Fruit fly (Drosophila melanogaster): ENCODE results near the gene CG14937.

CG14937 gene

DNA sequence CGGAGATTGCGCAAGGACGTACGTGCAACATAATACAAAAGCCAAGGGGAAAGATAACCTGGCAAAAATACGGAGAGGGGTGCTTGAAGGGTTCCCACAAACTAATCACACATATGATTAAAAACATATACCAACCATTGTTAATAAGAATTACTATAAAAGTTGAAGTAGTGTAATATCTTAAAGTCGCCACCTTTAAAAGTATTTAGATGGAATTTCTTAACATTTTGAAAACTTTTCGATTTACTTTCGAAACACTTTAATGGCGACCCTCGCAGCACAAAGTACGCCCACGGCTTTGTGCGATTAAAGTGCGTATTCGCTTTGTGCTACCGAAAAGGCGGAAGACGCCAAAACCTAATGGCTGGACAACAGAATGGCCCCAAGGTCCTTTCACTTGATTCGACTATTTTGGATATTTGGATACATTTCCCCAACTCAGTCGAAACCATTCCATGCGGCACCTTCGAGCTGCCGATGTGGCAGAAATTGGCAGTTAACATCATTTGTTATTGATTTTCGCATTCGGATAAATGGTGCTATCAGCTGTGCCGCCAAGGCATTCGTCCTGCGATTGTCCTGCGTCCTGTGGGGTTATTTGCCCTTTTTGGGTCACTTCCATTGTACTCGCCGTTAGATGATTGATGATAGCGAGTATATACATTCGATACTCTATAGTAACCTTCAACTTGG, 29.7 kb upstream of the CG14937 start:
- TF ChIP-seq foxo (GFP tag; optimal IDR thresholded peaks at IDR 0.05) (no peak), OdsH (GFP tag; optimal IDR thresholded peaks at IDR 0.05) (no peak), sv (GFP tag; optimal IDR thresholded peaks at IDR 0.05) (no peak), CG32264 (GFP tag; optimal IDR thresholded peaks at IDR 0.05) (no peak), woc (GFP tag; optimal IDR thresholded peaks at IDR 0.05) (no peak), brk (GFP tag; optimal IDR thresholded peaks at IDR 0.05) (no peak), dsf (GFP tag; optimal IDR thresholded peaks at IDR 0.05; ENCODE audit: borderline replicate concordance) (no peak), Mio (GFP tag; optimal IDR thresholded peaks at IDR 0.05) (no peak), Hr78 (GFP tag; optimal IDR thresholded peaks at IDR 0.05) (no peak)

DNA sequence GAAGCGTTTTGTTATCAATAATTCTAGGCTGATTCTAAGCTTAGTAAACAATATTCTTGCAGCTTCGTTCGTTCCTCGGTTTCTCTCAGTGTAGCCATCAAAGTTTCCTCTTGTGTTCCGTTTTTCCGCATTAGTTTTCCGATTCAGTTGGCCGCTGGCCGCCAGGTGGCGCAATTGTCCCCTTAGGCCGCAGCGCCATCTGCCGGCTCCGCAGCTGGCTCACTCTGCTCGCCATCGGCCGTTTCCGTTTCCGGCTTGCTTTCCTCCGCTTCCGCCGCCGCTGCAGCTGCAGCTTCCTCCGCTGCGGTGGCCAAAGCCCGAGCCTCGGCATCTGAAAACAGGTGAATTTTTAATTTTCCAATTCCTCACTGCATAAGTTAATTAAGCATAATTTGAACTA, 22.5 kb upstream of the CG14937 start:
- TF ChIP-seq psq (GFP tag; optimal IDR thresholded peaks at IDR 0.05) (no peak), lola (GFP tag; optimal IDR thresholded peaks at IDR 0.05) (no peak), Vsx2 (GFP tag; optimal IDR thresholded peaks at IDR 0.05; ENCODE audit: partially characterized antibody) (no peak), CG32264 (GFP tag; optimal IDR thresholded peaks at IDR 0.05) (no peak), Hnf4 (GFP tag; optimal IDR thresholded peaks at IDR 0.05) (no peak), fru (GFP tag; optimal IDR thresholded peaks at IDR 0.05) (no peak), brk (GFP tag; optimal IDR thresholded peaks at IDR 0.05) (no peak), br (GFP tag; optimal IDR thresholded peaks at IDR 0.05) (peak; percentile 13), Dfd (GFP tag; optimal IDR thresholded peaks at IDR 0.05) (no peak), CrebA (GFP tag; optimal IDR thresholded peaks at IDR 0.05; ENCODE audit: borderline replicate concordance) (no peak), OdsH (GFP tag; optimal IDR thresholded peaks at IDR 0.05) (no peak), dsf (GFP tag; optimal IDR thresholded peaks at IDR 0.05; ENCODE audit: borderline replicate concordance) (no peak), tai (GFP tag; optimal IDR thresholded peaks at IDR 0.05) (no peak), ey (GFP tag; optimal IDR thresholded peaks at IDR 0.05) (no peak), Hr78 (GFP tag; optimal IDR thresholded peaks at IDR 0.05) (no peak), dmrt93B (GFP tag; optimal IDR thresholded peaks at IDR 0.05) (peak; percentile 54), h (GFP tag; optimal IDR thresholded peaks at IDR 0.05) (peak; percentile 41), dl (GFP tag; optimal IDR thresholded peaks at IDR 0.05; ENCODE audit: insufficient read depth in 1 of 2, partially characterized antibody in 2 of 2) (no peak), Hr83 (GFP tag; optimal IDR thresholded peaks at IDR 0.05; ENCODE audit: poor library complexity, severe bottlenecking) (peak; percentile 4), pan (optimal IDR thresholded peaks at IDR 0.05) (no peak), foxo (GFP tag; optimal IDR thresholded peaks at IDR 0.05) (no peak), N (GFP tag; optimal IDR thresholded peaks at IDR 0.05) (no peak), HLH106 (tag; optimal IDR thresholded peaks at IDR 0.05) (peak; percentile 34), Jra (GFP tag; optimal IDR thresholded peaks at IDR 0.05) (no peak), sv (GFP tag; optimal IDR thresholded peaks at IDR 0.05) (peak; percentile 62), Dif (GFP tag; optimal IDR thresholded peaks at IDR 0.05; ENCODE audit: partially characterized antibody) (no peak), CG9705 (GFP tag; optimal IDR thresholded peaks at IDR 0.05) (peak; percentile 53), Mio (GFP tag; optimal IDR thresholded peaks at IDR 0.05) (no peak), Rel (GFP tag; optimal IDR thresholded peaks at IDR 0.05) (no peak), Rel (tag; optimal IDR thresholded peaks at IDR 0.05) (no peak), rgr (GFP tag; optimal IDR thresholded peaks at IDR 0.05) (peak; percentile 44), Abd-B (GFP tag; optimal IDR thresholded peaks at IDR 0.05) (no peak), GATAd (GFP tag; optimal IDR thresholded peaks at IDR 0.05) (no peak)

DNA sequence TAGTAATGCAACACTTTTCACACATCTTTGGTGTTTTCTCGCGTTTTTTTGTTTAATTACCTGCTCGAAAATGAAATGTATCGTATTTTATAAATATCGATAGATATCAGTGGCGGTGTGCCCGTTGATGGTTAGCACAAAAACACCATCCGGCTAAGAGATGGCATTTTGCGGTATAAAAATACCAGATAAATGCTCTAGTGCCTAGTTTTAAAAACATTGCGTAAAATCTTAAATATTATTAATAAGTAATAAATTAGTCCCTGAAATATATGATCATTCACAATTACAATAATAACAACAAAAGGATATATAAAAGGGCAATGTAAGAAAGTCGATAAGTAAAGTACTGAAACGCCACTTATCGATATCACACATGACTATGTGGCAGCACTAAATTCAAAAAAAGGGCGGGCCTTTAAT, 19.8 kb upstream of the CG14937 start, which contains the start of gene CycY:
CycY (minus strand) TSS at position 116 of the 423 bp plus-strand sequence.
- TF ChIP-seq HLH106 (tag; optimal IDR thresholded peaks at IDR 0.05) (peak; percentile 5), foxo (GFP tag; optimal IDR thresholded peaks at IDR 0.05) (peak in 1 of 2 experiments; percentile 11), Hr78 (GFP tag; optimal IDR thresholded peaks at IDR 0.05) (no peak), pan (optimal IDR thresholded peaks at IDR 0.05) (no peak), Sp1 (GFP tag; optimal IDR thresholded peaks at IDR 0.05) (peak; percentile 3), brk (GFP tag; optimal IDR thresholded peaks at IDR 0.05) (peak; percentile 63)
